Fruit fly (Drosophila melanogaster) whole organism, pupa: ENCODE data around the gene Or33a.
A peak's percentile ranks its signal among the peaks of the same experiment; 100 is the strongest.

ENCODE experiments used
- CG10348 ChIP-seq: fragments of 200-800 bp; sonication (Bioruptor generic); IDR thresholded peaks from 2 replicates; pipeline ENCODE4 v1.3.6; 2022; ENCODE audit warnings: missing biosample characterization, missing genetic modification characterization
- CG12605 ChIP-seq: fragments of 200-800 bp; sonication (Bioruptor generic); IDR thresholded peaks from 2 replicates; pipeline ENCODE4 v1.3.6; 2022; ENCODE audit warnings: missing biosample characterization, missing genetic modification characterization
- CG13204 ChIP-seq: fragments of 200-800 bp; sonication (Bioruptor generic); optimal IDR thresholded peaks from 2 replicates; lab custom pipeline; 2018; ENCODE audit warnings: missing biosample characterization, mild to moderate bottlenecking, missing genetic modification characterization, moderate library complexity
- CG14655 ChIP-seq: fragments of 200-800 bp; sonication (Bioruptor generic); optimal IDR thresholded peaks from 3 replicates; lab custom pipeline; 2017; ENCODE audit warnings: mild to moderate bottlenecking, missing biosample characterization, missing genetic modification reagents, missing genetic modification characterization
- CG15710 ChIP-seq: fragments of 200-800 bp; sonication (Bioruptor generic); optimal IDR thresholded peaks from 2 replicates; lab custom pipeline; 2018; ENCODE audit warnings: missing biosample characterization, mild to moderate bottlenecking, missing genetic modification characterization, moderate library complexity
- CG17806 ChIP-seq: fragments of 200-800 bp; sonication (Bioruptor generic); optimal IDR thresholded peaks from 2 replicates; lab custom pipeline; 2018; ENCODE audit warnings: missing biosample characterization, mild to moderate bottlenecking, missing genetic modification characterization, moderate library complexity
- CG32121 ChIP-seq: fragments of 200-800 bp; sonication (Bioruptor generic); IDR thresholded peaks from 2 replicates; pipeline ENCODE4 v1.3.6; 2022; ENCODE audit warnings: missing biosample characterization, missing genetic modification characterization
- CG34367 ChIP-seq: fragments of 200-800 bp; sonication (Bioruptor generic); optimal IDR thresholded peaks from 2 replicates; lab custom pipeline; 2018; ENCODE audit warnings: missing biosample characterization, mild to moderate bottlenecking, missing genetic modification characterization
- CG4496 ChIP-seq: fragments of 200-800 bp; sonication (Bioruptor generic); IDR thresholded peaks from 3 replicates; pipeline ENCODE4 v1.3.6; 2022; ENCODE audit warnings: missing biosample characterization, missing genetic modification characterization
- CG8159 ChIP-seq: fragments of 200-800 bp; sonication (Bioruptor generic); optimal IDR thresholded peaks from 3 replicates; lab custom pipeline; 2018; ENCODE audit warnings: missing biosample characterization, mild to moderate bottlenecking, missing genetic modification characterization, moderate library complexity
- CG8301 ChIP-seq: fragments of 200-800 bp; sonication (Bioruptor generic); optimal IDR thresholded peaks from 2 replicates; lab custom pipeline; 2018; ENCODE audit warnings: missing biosample characterization, mild to moderate bottlenecking, missing genetic modification characterization
- CG9948 ChIP-seq: fragments of 200-800 bp; sonication (Bioruptor generic); optimal IDR thresholded peaks from 2 replicates; lab custom pipeline; 2018; ENCODE audit warnings: missing biosample characterization, mild to moderate bottlenecking, missing genetic modification characterization, moderate library complexity
- D1 ChIP-seq: fragments of 200-800 bp; sonication (Bioruptor generic); optimal IDR thresholded peaks from 2 replicates; lab custom pipeline; 2018; ENCODE audit warnings: missing biosample characterization, mild to moderate bottlenecking, missing genetic modification characterization, moderate library complexity
- EcR ChIP-seq: fragments of 200-800 bp; sonication (Bioruptor generic); optimal IDR thresholded peaks from 3 replicates; lab custom pipeline; 2019; ENCODE audit warnings: missing biosample characterization, missing genetic modification characterization, mild to moderate bottlenecking, moderate library complexity, missing genetic modification reagents
- Ets98B ChIP-seq: fragments of 200-800 bp; sonication (Bioruptor generic); IDR thresholded peaks from 2 replicates; pipeline ENCODE4 v1.3.6; 2022; ENCODE audit warnings: missing biosample characterization, missing genetic modification characterization
- Pif1A ChIP-seq: fragments of 200-800 bp; sonication (Bioruptor generic); optimal IDR thresholded peaks from 3 replicates; lab custom pipeline; 2016; ENCODE audit warnings: missing biosample characterization, missing genetic modification characterization
- Pif1B ChIP-seq: fragments of 200-800 bp; sonication (Bioruptor generic); optimal IDR thresholded peaks from 3 replicates; lab custom pipeline; 2016; ENCODE audit warnings: missing biosample characterization, missing genetic modification characterization
- Snoo ChIP-seq: fragments of 200-800 bp; sonication (Bioruptor generic); optimal IDR thresholded peaks from 3 replicates; lab custom pipeline; 2017; ENCODE audit warnings: missing biosample characterization, mild to moderate bottlenecking, missing genetic modification characterization, inconsistent platforms
- fd96Ca ChIP-seq: fragments of 200-800 bp; sonication (Bioruptor generic); IDR thresholded peaks from 3 replicates; pipeline ENCODE4 v1.3.6; 2022; ENCODE audit warnings: missing biosample characterization, missing genetic modification characterization
- gl ChIP-seq: fragments of 200-800 bp; sonication (Bioruptor generic); optimal IDR thresholded peaks from 2 replicates; lab custom pipeline; 2018; ENCODE audit warnings: missing biosample characterization, mild to moderate bottlenecking, missing genetic modification characterization
- rn ChIP-seq: fragments of 200-800 bp; sonication (Bioruptor generic); IDR thresholded peaks from 2 replicates; pipeline ENCODE4 v1.3.6; 2022; ENCODE audit warnings: missing biosample characterization, missing genetic modification characterization

The Or33a gene

dm6 chr2L:11943829-11944228 is 9.5 kb downstream of the Or33a start, which contains the start of gene Crys:
Crys (plus strand) TSS chr2L:11944129.
- TF ChIP-seq Pif1A (GFP tag; lab: Kevin White, UChicago) (no peak), CG4496 (GFP tag; lab: Robert Waterston, UW) (no peak), CG12605 (no peak), CG15710 (tag; lab: Kevin White, UChicago) (no peak), CG9948 (no peak), rn (GFP tag; lab: Robert Waterston, UW) (no peak), CG13204 (no peak), Snoo (tag; lab: Kevin White, UChicago) (no peak)

dm6 chr2L:11947641-11948040 is 13.3 kb downstream of the Or33a start, which contains the start of gene CG16964:
CG16964 (plus strand) TSS chr2L:11947941.
- TF ChIP-seq Pif1A (GFP tag; lab: Kevin White, UChicago) = no peak
- TF ChIP-seq CG13204 = no peak
- TF ChIP-seq CG8159 (tag; lab: Kevin White, UChicago) = no peak
- no peak for TF ChIP-seq CG10348 (GFP tag; lab: Robert Waterston, UW)
- TF ChIP-seq Ets98B (GFP tag; lab: Robert Waterston, UW) = no peak
- no peak for TF ChIP-seq CG4496 (GFP tag; lab: Robert Waterston, UW)
- no peak for TF ChIP-seq CG32121 (GFP tag; lab: Robert Waterston, UW)
- no peak for TF ChIP-seq gl
- TF ChIP-seq Snoo (tag; lab: Kevin White, UChicago) = no peak
- TF ChIP-seq rn (GFP tag; lab: Robert Waterston, UW) = no peak
- TF ChIP-seq CG14655 (GFP tag; lab: Kevin White, UChicago) = no peak
- no peak for TF ChIP-seq CG34367 (tag; lab: Kevin White, UChicago)
- TF ChIP-seq CG9948 = no peak

- TF ChIP-seq EcR (GFP tag; lab: Kevin White, UChicago) = no peak
- TF ChIP-seq CG8159 (tag; lab: Kevin White, UChicago) = no peak
Measured at dm6 chr2L:11948479-11948878, 14.2 kb downstream of the Or33a start.

DNA sequence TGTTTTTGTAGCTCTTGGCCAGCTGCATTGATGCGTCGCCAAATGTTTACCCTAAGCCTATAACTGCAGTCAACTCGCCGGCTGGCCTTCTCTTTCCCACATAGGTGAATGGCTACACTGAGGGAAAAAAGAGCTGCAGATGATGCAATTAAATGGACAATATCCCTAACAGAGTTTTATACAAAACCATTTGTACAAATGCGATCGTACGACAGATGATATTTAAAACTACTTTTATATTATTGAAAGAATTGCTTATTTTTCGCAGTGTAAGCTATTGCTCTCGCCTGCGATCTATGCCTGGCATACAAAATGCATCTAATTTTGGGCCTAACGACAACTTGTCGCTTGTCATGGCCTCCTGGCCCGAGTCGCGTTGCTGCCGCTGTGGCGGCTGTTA is 15.6 kb downstream of the Or33a start:
- peak; percentile 57 for TF ChIP-seq CG15710 (tag; lab: Kevin White, UChicago)
- peak; percentile 44 for TF ChIP-seq CG17806 (tag; lab: Kevin White, UChicago)
- TF ChIP-seq CG14655 (GFP tag; lab: Kevin White, UChicago) = peak; percentile 85
- peak; percentile 48 for TF ChIP-seq CG13204
- peak; percentile 89 for TF ChIP-seq rn (GFP tag; lab: Robert Waterston, UW)
- TF ChIP-seq CG34367 (tag; lab: Kevin White, UChicago) = peak; percentile 68
- peak; percentile 94 for TF ChIP-seq Ets98B (GFP tag; lab: Robert Waterston, UW)
- TF ChIP-seq CG12605 = peak; percentile 89
- TF ChIP-seq CG4496 (GFP tag; lab: Robert Waterston, UW) = peak; percentile 95
- peak; percentile 75 for TF ChIP-seq CG10348 (GFP tag; lab: Robert Waterston, UW)
- peak; percentile 48 for TF ChIP-seq Pif1B
- peak; percentile 87 for TF ChIP-seq CG8301 (tag; lab: Kevin White, UChicago)
- peak; percentile 67 for TF ChIP-seq CG9948
- TF ChIP-seq Snoo (tag; lab: Kevin White, UChicago) = peak; percentile 36
- TF ChIP-seq CG8159 (tag; lab: Kevin White, UChicago) = peak; percentile 34
- peak; percentile 94 for TF ChIP-seq fd96Ca (GFP tag; lab: Robert Waterston, UW)
- peak; percentile 94 for TF ChIP-seq CG32121 (GFP tag; lab: Robert Waterston, UW)
- no peak for TF ChIP-seq D1
- TF ChIP-seq Pif1A (GFP tag; lab: Kevin White, UChicago) = peak; percentile 80
- TF ChIP-seq EcR (GFP tag; lab: Kevin White, UChicago) = no peak
- no peak for TF ChIP-seq gl

- no peak for TF ChIP-seq CG9948
- TF ChIP-seq fd96Ca (GFP tag; lab: Robert Waterston, UW) = no peak
- no peak for TF ChIP-seq CG8159 (tag; lab: Kevin White, UChicago)
- no peak for TF ChIP-seq D1
- TF ChIP-seq CG32121 (GFP tag; lab: Robert Waterston, UW) = no peak
- no peak for TF ChIP-seq CG12605
- TF ChIP-seq Snoo (tag; lab: Kevin White, UChicago) = no peak
- no peak for TF ChIP-seq Pif1B
- TF ChIP-seq gl = no peak
- TF ChIP-seq Ets98B (GFP tag; lab: Robert Waterston, UW) = no peak
- no peak for TF ChIP-seq CG14655 (GFP tag; lab: Kevin White, UChicago)
- no peak for TF ChIP-seq rn (GFP tag; lab: Robert Waterston, UW)
- no peak for TF ChIP-seq CG8301 (tag; lab: Kevin White, UChicago)
- TF ChIP-seq Pif1A (GFP tag; lab: Kevin White, UChicago) = no peak
- no peak for TF ChIP-seq CG15710 (tag; lab: Kevin White, UChicago)
- no peak for TF ChIP-seq CG4496 (GFP tag; lab: Robert Waterston, UW)
- no peak for TF ChIP-seq EcR (GFP tag; lab: Kevin White, UChicago)
Measured at dm6 chr2L:11955839-11956238, 21.5 kb downstream of the Or33a start.

- no peak for TF ChIP-seq rn (GFP tag; lab: Robert Waterston, UW)
- no peak for TF ChIP-seq CG15710 (tag; lab: Kevin White, UChicago)
- peak; percentile 10 for TF ChIP-seq Pif1A (GFP tag; lab: Kevin White, UChicago)
- TF ChIP-seq CG8159 (tag; lab: Kevin White, UChicago) = peak; percentile 18
- peak; percentile 32 for TF ChIP-seq CG14655 (GFP tag; lab: Kevin White, UChicago)
- TF ChIP-seq CG8301 (tag; lab: Kevin White, UChicago) = no peak
Measured at dm6 chr2L:11958729-11959128, 24.4 kb downstream of the Or33a start.
